Fruit fly (Drosophila melanogaster): Measurements from ENCODE around the gene CG10445.

DNA sequence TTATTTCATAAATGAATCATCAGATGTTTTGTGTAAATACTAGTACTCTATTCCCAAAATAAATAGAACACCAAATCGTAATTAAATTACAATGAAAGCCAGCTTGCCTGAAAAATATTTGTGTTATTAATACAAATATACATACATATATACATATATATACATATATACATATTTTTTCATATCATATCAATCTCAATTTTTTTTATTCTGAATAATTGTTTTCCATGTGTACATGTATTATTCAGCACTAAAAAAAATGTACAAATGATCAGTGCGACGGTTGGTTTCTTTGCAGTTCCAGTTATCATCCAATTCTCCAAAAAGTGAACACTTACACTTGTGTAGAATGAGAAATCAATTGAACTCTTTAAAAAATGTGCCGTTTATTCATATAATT lies 6.5 kb downstream of the CG10445 start, which contains the start of gene kipf:
- TF ChIP-seq pan (optimal IDR thresholded peaks at IDR 0.05) (no peak), Vsx2 (GFP tag; optimal IDR thresholded peaks at IDR 0.05; ENCODE audit: partially characterized antibody) (no peak), GATAd (GFP tag; optimal IDR thresholded peaks at IDR 0.05) (no peak), lola (GFP tag; optimal IDR thresholded peaks at IDR 0.05) (no peak), h (GFP tag; optimal IDR thresholded peaks at IDR 0.05) (no peak), brk (GFP tag; optimal IDR thresholded peaks at IDR 0.05) (no peak), fru (GFP tag; optimal IDR thresholded peaks at IDR 0.05) (no peak), N (GFP tag; optimal IDR thresholded peaks at IDR 0.05) (no peak), psq (GFP tag; optimal IDR thresholded peaks at IDR 0.05) (no peak), foxo (GFP tag; optimal IDR thresholded peaks at IDR 0.05) (no peak), usp (GFP tag; optimal IDR thresholded peaks at IDR 0.05) (no peak), br (GFP tag; optimal IDR thresholded peaks at IDR 0.05) (no peak), CG9705 (GFP tag; optimal IDR thresholded peaks at IDR 0.05) (no peak)
